Worm (Caenorhabditis elegans): ENCODE measurements around the gene glb-20.

DNA sequence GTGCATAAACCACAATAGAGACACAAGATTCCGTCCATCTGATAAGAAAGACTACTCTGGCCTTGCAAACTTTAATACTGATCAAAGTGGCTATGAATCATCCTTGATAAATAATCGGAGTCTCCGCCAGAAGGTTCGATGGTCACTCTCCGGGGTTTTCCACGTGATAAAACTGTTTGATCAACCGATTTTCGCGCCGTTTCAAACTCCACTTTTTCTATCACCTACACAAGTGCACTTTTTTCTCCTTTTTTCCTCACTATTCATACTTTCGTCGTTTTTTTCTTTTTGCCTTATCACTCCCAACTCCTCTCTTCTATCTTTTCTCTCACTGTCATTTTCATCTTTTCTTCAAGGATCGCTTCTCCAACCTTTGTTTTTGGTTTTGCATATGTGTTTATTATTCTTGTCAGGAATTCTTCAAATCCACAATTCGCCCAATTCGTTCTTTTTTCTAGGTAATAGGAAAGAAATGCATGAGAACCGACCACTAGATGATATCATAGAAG lies 27.3 kb downstream of the glb-20 start, which contains the start of gene F18H3.4:
- no peak for TF ChIP-seq nhr-2 (tag; optimal IDR thresholded peaks at IDR 0.05)
- no peak for TF ChIP-seq ces-1 (GFP tag; optimal IDR thresholded peaks at IDR 0.05)
- no peak for TF ChIP-seq mep-1 (tag; optimal IDR thresholded peaks at IDR 0.05)

Measured in whole organism, mixed stage, embryonic.